Fruit fly (Drosophila melanogaster) whole organism, wandering third instar larva: ENCODE results near the gene prd1.

Source experiments
- Dif ChIP-seq: fragments of 200-275, 200-300 bp; sonication (Bioruptor generic); optimal IDR thresholded peaks from 2 replicates; lab custom pipeline; 2018; ENCODE audit warnings: missing biosample characterization, missing genetic modification characterization; ENCODE audit not compliant: partially characterized antibody
- HLH106 ChIP-seq: fragments of 200-800 bp; optimal IDR thresholded peaks from 3 replicates; lab custom pipeline; 2019; ENCODE audit warnings: missing biosample characterization, mild to moderate bottlenecking, missing genetic modification characterization, moderate library complexity
- Hnf4 ChIP-seq: fragments of 200-800 bp; sonication (Bioruptor generic); optimal IDR thresholded peaks from 2 replicates; lab custom pipeline; 2016; ENCODE audit warnings: missing biosample characterization, mild to moderate bottlenecking, missing genetic modification characterization
- Sp1 ChIP-seq: fragments of 200-800 bp; sonication (Bioruptor generic); optimal IDR thresholded peaks from 3 replicates; lab custom pipeline; 2019; ENCODE audit warnings: missing biosample characterization, mild to moderate bottlenecking, missing genetic modification characterization, moderate library complexity
- fru ChIP-seq: fragments of 200-800 bp; sonication (Bioruptor generic); optimal IDR thresholded peaks from 3 replicates; lab custom pipeline; 2016; ENCODE audit warnings: missing biosample characterization, mild to moderate bottlenecking, missing genetic modification characterization
- h ChIP-seq: fragments of 200-800 bp; sonication (Bioruptor generic); optimal IDR thresholded peaks from 3 replicates; lab custom pipeline; 2016; ENCODE audit warnings: missing biosample characterization, mild to moderate bottlenecking, missing genetic modification characterization
- sage ChIP-seq: fragments of 200-800 bp; sonication (Bioruptor generic); optimal IDR thresholded peaks from 2 replicates; lab custom pipeline; 2016; ENCODE audit warnings: missing biosample characterization, mild to moderate bottlenecking, missing genetic modification characterization
- sv ChIP-seq: fragments of 200-800 bp; sonication (Bioruptor generic); optimal IDR thresholded peaks from 3 replicates; lab custom pipeline; 2016; ENCODE audit warnings: missing biosample characterization, missing genetic modification characterization

DNA sequence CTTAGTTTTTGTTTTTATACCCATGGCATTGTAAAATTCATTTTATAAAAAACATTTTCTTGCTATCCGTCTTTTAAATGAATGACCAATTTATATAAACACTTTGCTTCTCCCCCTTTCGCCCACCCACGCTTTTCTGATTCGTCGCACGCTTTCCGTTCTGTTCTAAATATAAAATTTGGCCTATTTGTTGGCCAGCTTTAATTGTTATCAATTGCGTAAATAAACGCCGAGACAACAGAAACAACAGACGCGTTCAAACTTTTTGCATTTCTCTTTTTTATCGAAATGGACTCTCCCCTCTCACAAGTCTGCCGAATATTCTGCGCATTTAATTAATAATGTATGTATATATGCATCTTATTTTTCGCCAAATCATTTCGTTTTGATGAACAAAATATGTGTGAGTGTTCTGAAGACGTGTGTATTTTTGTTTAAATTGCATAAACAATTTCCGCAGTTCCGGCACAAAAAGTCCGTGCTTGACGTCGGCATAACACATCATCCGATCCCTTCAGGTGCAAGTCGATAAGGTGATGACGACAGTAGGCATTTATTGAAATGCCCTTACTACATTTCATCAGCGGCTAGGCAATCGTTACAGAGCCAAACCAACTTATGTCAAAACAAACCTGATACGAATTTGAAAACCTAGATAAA, 29.5 kb downstream of the prd1 start:
- no peak for TF ChIP-seq sv (GFP tag; lab: Kevin White, UChicago)
- no peak for TF ChIP-seq fru
- TF ChIP-seq Sp1 (GFP tag; lab: Kevin White, UChicago) = no peak
- peak; percentile 26 for TF ChIP-seq h (GFP tag; lab: Kevin White, UChicago)
- TF ChIP-seq sage = no peak
- no peak for TF ChIP-seq HLH106 (tag; lab: Kevin White, UChicago)
- TF ChIP-seq Dif (GFP tag; lab: Kevin White, UChicago) = no peak
- no peak for TF ChIP-seq Hnf4
